Worm (Caenorhabditis elegans) whole organism, L3 larva: ENCODE data around the gene srj-11.

Source experiments
- ZK546.5 ChIP-seq: sonication (generic microtip); optimal IDR thresholded peaks from 2 replicates; lab custom pipeline; 2017; ENCODE audit warnings: missing biosample characterization, missing genetic modification characterization
- ceh-82 ChIP-seq: fragments of 150-350 bp; optimal IDR thresholded peaks from 2 replicates; lab custom pipeline; 2014; ENCODE audit warnings: missing biosample characterization, missing genetic modification characterization
- nhr-237 ChIP-seq: fragments of 150-350 bp; optimal IDR thresholded peaks from 2 replicates; lab custom pipeline; 2014; ENCODE audit warnings: missing biosample characterization, missing genetic modification characterization
- nhr-77 ChIP-seq: fragments of 150-350 bp; optimal IDR thresholded peaks from 2 replicates; lab custom pipeline; 2014; ENCODE audit warnings: missing biosample characterization, missing genetic modification characterization
- unc-62 ChIP-seq: fragments of 150-350 bp; sonication (generic microtip); optimal IDR thresholded peaks from 4 replicates; lab custom pipeline; 2014; ENCODE audit warnings: missing biosample characterization, missing genetic modification reagents, missing genetic modification characterization
- ztf-11 ChIP-seq: fragments of 150-350 bp; optimal IDR thresholded peaks from 2 replicates; lab custom pipeline; 2014; ENCODE audit warnings: missing biosample characterization, missing genetic modification characterization
- ztf-4 ChIP-seq: fragments of 150-350 bp; optimal IDR thresholded peaks from 2 replicates; lab custom pipeline; 2014; ENCODE audit warnings: missing biosample characterization, missing genetic modification characterization

- no peak for TF ChIP-seq nhr-237 (tag; lab: Kevin White, UChicago)
- TF ChIP-seq ztf-11 (tag; lab: Kevin White, UChicago): no peak
- TF ChIP-seq ztf-4 (tag; lab: Kevin White, UChicago): no peak
- TF ChIP-seq unc-62: no peak
- TF ChIP-seq nhr-77 (tag; lab: Kevin White, UChicago): no peak
- no peak for TF ChIP-seq ZK546.5 (tag; lab: Kevin White, UChicago)
- TF ChIP-seq ceh-82 (tag; lab: Kevin White, UChicago): no peak
Observed at ce11 chrV:3280009-3280408, 38.8 kb downstream of the srj-11 start, which contains the start of gene T28A11.2.
